Worm (Caenorhabditis elegans): ENCODE data around the gene npr-30.

npr-30 gene

DNA sequence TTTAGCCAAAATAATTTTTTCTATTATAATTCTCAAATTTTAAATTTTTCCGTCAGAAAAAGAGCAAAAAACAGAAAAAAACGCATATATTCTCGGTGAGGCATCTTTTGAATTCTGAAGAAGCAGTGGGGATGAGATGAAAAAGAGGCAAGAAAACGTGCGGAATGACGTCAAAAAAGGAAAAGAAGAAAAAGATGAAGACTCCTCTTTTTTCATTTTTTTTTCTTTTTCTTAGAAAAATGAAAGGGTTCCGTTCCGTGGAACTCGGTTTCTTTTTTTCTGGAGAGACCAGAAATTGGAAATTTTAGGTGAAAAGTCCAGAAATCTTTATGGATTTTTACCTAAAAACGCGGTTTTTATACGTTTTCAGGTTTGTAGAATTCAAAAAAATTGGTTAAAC is 27.3 kb downstream of the npr-30 start:
- TF ChIP-seq Y55F3AM.14 (GFP tag; optimal IDR thresholded peaks at IDR 0.05): peak; percentile 30
- no peak for TF ChIP-seq ztf-1 (GFP tag; conservative IDR thresholded peaks at IDR 0.05)
- peak in 1 of 2 experiments; percentile 65 for TF ChIP-seq lsy-2 (tag; optimal IDR thresholded peaks at IDR 0.05)
- TF ChIP-seq elt-1 (tag; optimal IDR thresholded peaks at IDR 0.05): no peak
- peak; percentile 1 for TF ChIP-seq nhr-6 (tag; optimal IDR thresholded peaks at IDR 0.05)
- peak in 1 of 2 experiments; percentile 60 for TF ChIP-seq mdl-1 (tag; optimal IDR thresholded peaks at IDR 0.05)
- peak; percentile 53 for TF ChIP-seq crh-2 (tag; optimal IDR thresholded peaks at IDR 0.05)
- TF ChIP-seq mab-5 (tag; optimal IDR thresholded peaks at IDR 0.05): no peak
- TF ChIP-seq C34F6.9 (tag; optimal IDR thresholded peaks at IDR 0.05): peak; percentile 48
- TF ChIP-seq sem-4 (tag; optimal IDR thresholded peaks at IDR 0.05): peak; percentile 10
- TF ChIP-seq sma-9 (GFP tag; optimal IDR thresholded peaks at IDR 0.05): peak; percentile 43
- TF ChIP-seq sma-9 (tag; optimal IDR thresholded peaks at IDR 0.05): no peak
- TF ChIP-seq peb-1 (tag; optimal IDR thresholded peaks at IDR 0.05): no peak
- TF ChIP-seq unc-55 (GFP tag; optimal IDR thresholded peaks at IDR 0.05): peak; percentile 60
- no peak for TF ChIP-seq nhr-21 (tag; optimal IDR thresholded peaks at IDR 0.05)
- no peak for TF ChIP-seq ztf-4 (tag; optimal IDR thresholded peaks at IDR 0.05)
- peak; percentile 27 for TF ChIP-seq zag-1 (tag; optimal IDR thresholded peaks at IDR 0.05)
- TF ChIP-seq egl-27 (tag; optimal IDR thresholded peaks at IDR 0.05): no peak

DNA sequence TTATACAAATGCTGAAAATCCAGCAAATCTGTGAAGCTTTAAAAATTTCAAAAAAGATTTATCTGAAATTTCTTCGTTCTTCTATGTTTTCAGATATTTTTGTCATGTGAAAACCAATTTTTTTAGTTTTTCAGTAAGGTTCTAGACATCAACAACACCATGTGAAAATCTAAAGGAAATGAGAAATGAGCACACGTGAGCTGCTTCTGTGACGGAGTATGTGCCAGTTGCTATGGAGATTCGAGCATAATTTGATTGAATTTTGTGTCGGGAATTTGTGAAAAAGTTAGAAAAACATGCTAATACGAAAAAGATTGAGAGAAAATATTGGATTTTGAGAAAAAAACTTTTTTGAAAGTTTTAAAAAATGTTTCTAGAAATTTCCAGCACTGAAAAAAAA is 28.5 kb downstream of the npr-30 start:
- TF ChIP-seq ztf-4 (tag; optimal IDR thresholded peaks at IDR 0.05) (no peak), lin-39 (tag; optimal IDR thresholded peaks at IDR 0.05) (no peak), C34F6.9 (tag; optimal IDR thresholded peaks at IDR 0.05) (peak; percentile 8)

DNA sequence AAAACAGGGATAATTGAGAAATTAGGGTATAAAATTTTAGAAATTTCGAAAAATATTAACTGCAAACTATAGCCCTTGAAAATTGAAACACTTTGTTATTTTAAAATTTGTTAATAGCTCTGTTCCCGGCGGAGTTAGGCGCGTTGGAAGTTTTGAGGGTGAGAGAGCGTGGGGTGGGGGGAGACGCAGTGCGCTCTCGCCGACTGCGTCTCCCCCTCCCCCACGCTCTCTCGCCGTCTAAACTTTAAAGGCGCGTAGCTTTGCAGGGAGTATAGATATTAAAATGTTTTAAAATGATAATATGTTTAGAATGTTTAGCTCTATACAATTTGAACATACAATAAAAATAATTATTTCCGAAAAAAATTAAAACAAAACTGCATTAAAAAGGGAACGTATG is 30.1 kb downstream of the npr-30 start:
- no peak for TF ChIP-seq zag-1 (tag; optimal IDR thresholded peaks at IDR 0.05)
- no peak for TF ChIP-seq ceh-16 (tag; optimal IDR thresholded peaks at IDR 0.05)
- no peak for TF ChIP-seq nhr-10 (tag; optimal IDR thresholded peaks at IDR 0.05)
- TF ChIP-seq blmp-1 (tag; optimal IDR thresholded peaks at IDR 0.05; ENCODE audit: insufficient read depth): no peak
- TF ChIP-seq sma-9 (GFP tag; optimal IDR thresholded peaks at IDR 0.05): no peak
- no peak for TF ChIP-seq sma-9 (tag; optimal IDR thresholded peaks at IDR 0.05)

DNA sequence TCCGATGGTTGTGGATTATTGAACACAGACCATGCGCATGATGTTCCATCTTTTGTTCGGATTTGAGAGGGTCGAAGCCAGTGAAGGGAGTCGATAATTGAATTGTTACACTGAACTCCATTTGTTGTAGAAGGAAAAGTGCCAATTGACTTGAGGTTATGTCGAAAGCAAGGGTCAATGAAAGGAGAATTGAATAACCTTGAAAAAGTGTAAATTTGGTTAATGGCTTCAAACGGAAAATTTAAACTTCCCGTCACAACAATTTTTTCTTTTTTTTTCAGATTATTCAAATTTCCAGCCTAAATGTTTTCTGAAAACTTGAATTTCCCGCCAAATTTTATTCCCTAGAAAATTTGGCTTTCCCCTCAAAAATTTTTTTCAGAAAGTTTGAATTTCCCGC is 35.0 kb downstream of the npr-30 start, which contains the start of gene clp-10:
clp-10 (minus strand) TSS at position 101 of the 400 bp plus-strand sequence.
- TF ChIP-seq nhr-23 (tag; optimal IDR thresholded peaks at IDR 0.05) (no peak), unc-39 (tag; optimal IDR thresholded peaks at IDR 0.05) (no peak), nhr-77 (tag; optimal IDR thresholded peaks at IDR 0.05) (no peak), dmd-4 (tag; optimal IDR thresholded peaks at IDR 0.05) (no peak), F13H6.1 (tag; optimal IDR thresholded peaks at IDR 0.05) (no peak), ceh-82 (tag; optimal IDR thresholded peaks at IDR 0.05) (no peak), mab-5 (tag; optimal IDR thresholded peaks at IDR 0.05) (no peak), aly-2 (tag; optimal IDR thresholded peaks at IDR 0.05) (no peak), skn-1 (tag; optimal IDR thresholded peaks at IDR 0.05) (no peak), C34F6.9 (tag; optimal IDR thresholded peaks at IDR 0.05) (no peak), snpc-4 (tag; optimal IDR thresholded peaks at IDR 0.05) (no peak), nhr-25 (tag; optimal IDR thresholded peaks at IDR 0.05) (no peak), sma-9 (GFP tag; optimal IDR thresholded peaks at IDR 0.05) (no peak), sma-9 (tag; optimal IDR thresholded peaks at IDR 0.05) (no peak), lsy-2 (tag; optimal IDR thresholded peaks at IDR 0.05) (no peak), Y55F3AM.14 (GFP tag; optimal IDR thresholded peaks at IDR 0.05) (no peak)

DNA sequence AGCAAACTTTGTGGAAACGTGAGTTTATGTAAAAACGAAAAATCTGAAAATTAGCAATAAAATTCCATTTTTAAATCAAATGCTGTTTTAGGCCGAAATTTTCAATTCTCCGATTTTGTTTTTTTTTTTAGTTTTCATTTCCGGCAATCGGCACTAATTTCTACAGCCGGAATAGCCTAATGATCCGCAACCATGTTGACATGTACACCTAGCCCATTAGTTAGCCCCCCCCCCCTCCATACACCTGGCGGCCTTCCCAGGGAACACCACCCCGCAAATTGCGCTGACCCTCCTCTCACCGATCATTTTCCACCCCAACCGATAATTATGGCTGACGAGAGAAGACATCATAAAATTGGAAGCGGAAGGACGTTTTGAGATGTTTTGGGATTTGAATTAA is 36.4 kb downstream of the npr-30 start:
- TF ChIP-seq nhr-23 (tag; optimal IDR thresholded peaks at IDR 0.05) (no peak), mab-5 (tag; optimal IDR thresholded peaks at IDR 0.05) (no peak), nhr-11 (tag; optimal IDR thresholded peaks at IDR 0.05) (no peak), lin-11 (tag; optimal IDR thresholded peaks at IDR 0.05) (no peak), ceh-16 (tag; optimal IDR thresholded peaks at IDR 0.05) (no peak), nhr-25 (tag; optimal IDR thresholded peaks at IDR 0.05) (no peak), crh-2 (tag; optimal IDR thresholded peaks at IDR 0.05) (no peak), ztf-4 (tag; optimal IDR thresholded peaks at IDR 0.05) (no peak), zag-1 (tag; optimal IDR thresholded peaks at IDR 0.05) (no peak), ama-1 (optimal IDR thresholded peaks at IDR 0.05) (no peak), ztf-11 (tag; optimal IDR thresholded peaks at IDR 0.05) (no peak), skn-1 (tag; optimal IDR thresholded peaks at IDR 0.05) (no peak), nhr-77 (tag; optimal IDR thresholded peaks at IDR 0.05) (no peak), peb-1 (tag; optimal IDR thresholded peaks at IDR 0.05) (no peak), lsy-2 (tag; optimal IDR thresholded peaks at IDR 0.05) (no peak), aly-2 (tag; optimal IDR thresholded peaks at IDR 0.05) (no peak), Y55F3AM.14 (GFP tag; optimal IDR thresholded peaks at IDR 0.05) (no peak), snpc-4 (tag; optimal IDR thresholded peaks at IDR 0.05) (no peak), sma-3 (GFP tag; optimal IDR thresholded peaks at IDR 0.05) (no peak)
